Fruit fly (Drosophila melanogaster): Measurements from ENCODE around the gene Gr63a.

The Gr63a gene

dm6 chr3L:3928943-3929785, 32.8 kb upstream of the Gr63a start:
- TF ChIP-seq Myc (optimal IDR thresholded peaks at IDR 0.05) (no peak), insv (optimal IDR thresholded peaks at IDR 0.05) (no peak), ttk (optimal IDR thresholded peaks at IDR 0.05) (no peak), psq (optimal IDR thresholded peaks at IDR 0.05) (no peak), Sin3A (optimal IDR thresholded peaks at IDR 0.05) (no peak), h (optimal IDR thresholded peaks at IDR 0.05) (no peak)

dm6 chr3L:3928205-3928942, 32.0 kb upstream of the Gr63a start:
- TF ChIP-seq ttk (optimal IDR thresholded peaks at IDR 0.05), result no peak
- no peak for TF ChIP-seq Sin3A (optimal IDR thresholded peaks at IDR 0.05)
- TF ChIP-seq Myc (optimal IDR thresholded peaks at IDR 0.05), result no peak
- no peak for TF ChIP-seq h (optimal IDR thresholded peaks at IDR 0.05)
- no peak for TF ChIP-seq insv (optimal IDR thresholded peaks at IDR 0.05)
- no peak for TF ChIP-seq psq (optimal IDR thresholded peaks at IDR 0.05)

dm6 chr3L:3927462-3927861, 31.1 kb upstream of the Gr63a start:
- no peak for TF ChIP-seq Myc (optimal IDR thresholded peaks at IDR 0.05)
- TF ChIP-seq psq (optimal IDR thresholded peaks at IDR 0.05), result no peak
- no peak for TF ChIP-seq Sin3A (optimal IDR thresholded peaks at IDR 0.05)
- TF ChIP-seq insv (optimal IDR thresholded peaks at IDR 0.05), result no peak
- no peak for TF ChIP-seq h (optimal IDR thresholded peaks at IDR 0.05)
- no peak for TF ChIP-seq ttk (optimal IDR thresholded peaks at IDR 0.05)

- no peak for TF ChIP-seq psq (optimal IDR thresholded peaks at IDR 0.05)
- no peak for TF ChIP-seq h (optimal IDR thresholded peaks at IDR 0.05)
- TF ChIP-seq ttk (optimal IDR thresholded peaks at IDR 0.05), result no peak
- no peak for TF ChIP-seq Sin3A (optimal IDR thresholded peaks at IDR 0.05)
- no peak for TF ChIP-seq insv (optimal IDR thresholded peaks at IDR 0.05)
- TF ChIP-seq Myc (optimal IDR thresholded peaks at IDR 0.05), result no peak
Observed at dm6 chr3L:3926191-3926765, 29.9 kb upstream of the Gr63a start.

dm6 chr3L:3925487-3925886, 29.1 kb upstream of the Gr63a start:
- TF ChIP-seq Sin3A (optimal IDR thresholded peaks at IDR 0.05) (no peak), insv (optimal IDR thresholded peaks at IDR 0.05) (no peak), psq (optimal IDR thresholded peaks at IDR 0.05) (no peak), Myc (optimal IDR thresholded peaks at IDR 0.05) (no peak), h (optimal IDR thresholded peaks at IDR 0.05) (no peak), ttk (optimal IDR thresholded peaks at IDR 0.05) (no peak)

- TF ChIP-seq insv (optimal IDR thresholded peaks at IDR 0.05) (no peak), h (optimal IDR thresholded peaks at IDR 0.05) (no peak), Sin3A (optimal IDR thresholded peaks at IDR 0.05) (no peak), psq (optimal IDR thresholded peaks at IDR 0.05) (no peak), ttk (optimal IDR thresholded peaks at IDR 0.05) (no peak), Myc (optimal IDR thresholded peaks at IDR 0.05) (no peak)
Observed at dm6 chr3L:3923631-3924274, 27.4 kb upstream of the Gr63a start.

dm6 chr3L:3912134-3912533, 15.7 kb upstream of the Gr63a start:
- TF ChIP-seq psq (optimal IDR thresholded peaks at IDR 0.05) (no peak), ttk (optimal IDR thresholded peaks at IDR 0.05) (no peak), Myc (optimal IDR thresholded peaks at IDR 0.05) (no peak), h (optimal IDR thresholded peaks at IDR 0.05) (no peak), insv (optimal IDR thresholded peaks at IDR 0.05) (no peak)

- TF ChIP-seq insv (optimal IDR thresholded peaks at IDR 0.05) (no peak), Myc (optimal IDR thresholded peaks at IDR 0.05) (no peak), Sin3A (optimal IDR thresholded peaks at IDR 0.05) (no peak), h (optimal IDR thresholded peaks at IDR 0.05) (no peak), ttk (optimal IDR thresholded peaks at IDR 0.05) (no peak), psq (optimal IDR thresholded peaks at IDR 0.05) (no peak)
Observed at dm6 chr3L:3909831-3910230, 13.4 kb upstream of the Gr63a start, which contains the start of gene mge. TSS of gene mge (minus strand) at chr3L:3909931.

- no peak for TF ChIP-seq h (optimal IDR thresholded peaks at IDR 0.05)
- TF ChIP-seq ttk (optimal IDR thresholded peaks at IDR 0.05), result no peak
- TF ChIP-seq Myc (optimal IDR thresholded peaks at IDR 0.05), result no peak
- no peak for TF ChIP-seq insv (optimal IDR thresholded peaks at IDR 0.05)
- TF ChIP-seq Sin3A (optimal IDR thresholded peaks at IDR 0.05), result no peak
- no peak for TF ChIP-seq psq (optimal IDR thresholded peaks at IDR 0.05)
Observed at dm6 chr3L:3908838-3909810, 12.7 kb upstream of the Gr63a start.

- no peak for TF ChIP-seq h (optimal IDR thresholded peaks at IDR 0.05)
- TF ChIP-seq insv (optimal IDR thresholded peaks at IDR 0.05), result no peak
- TF ChIP-seq Sin3A (optimal IDR thresholded peaks at IDR 0.05), result no peak
- no peak for TF ChIP-seq ttk (optimal IDR thresholded peaks at IDR 0.05)
- TF ChIP-seq Myc (optimal IDR thresholded peaks at IDR 0.05), result no peak
- no peak for TF ChIP-seq psq (optimal IDR thresholded peaks at IDR 0.05)
Observed at dm6 chr3L:3905111-3905510, 8.7 kb upstream of the Gr63a start, which contains the start of gene ida. TSS of gene ida (plus strand) at chr3L:3905344.

All from Kc167 (cell line).